Worm (Caenorhabditis elegans): ENCODE measurements around the gene F01F1.11.
A peak's percentile ranks its signal among the peaks of the same experiment; 100 is the strongest.

The F01F1.11 gene

DNA sequence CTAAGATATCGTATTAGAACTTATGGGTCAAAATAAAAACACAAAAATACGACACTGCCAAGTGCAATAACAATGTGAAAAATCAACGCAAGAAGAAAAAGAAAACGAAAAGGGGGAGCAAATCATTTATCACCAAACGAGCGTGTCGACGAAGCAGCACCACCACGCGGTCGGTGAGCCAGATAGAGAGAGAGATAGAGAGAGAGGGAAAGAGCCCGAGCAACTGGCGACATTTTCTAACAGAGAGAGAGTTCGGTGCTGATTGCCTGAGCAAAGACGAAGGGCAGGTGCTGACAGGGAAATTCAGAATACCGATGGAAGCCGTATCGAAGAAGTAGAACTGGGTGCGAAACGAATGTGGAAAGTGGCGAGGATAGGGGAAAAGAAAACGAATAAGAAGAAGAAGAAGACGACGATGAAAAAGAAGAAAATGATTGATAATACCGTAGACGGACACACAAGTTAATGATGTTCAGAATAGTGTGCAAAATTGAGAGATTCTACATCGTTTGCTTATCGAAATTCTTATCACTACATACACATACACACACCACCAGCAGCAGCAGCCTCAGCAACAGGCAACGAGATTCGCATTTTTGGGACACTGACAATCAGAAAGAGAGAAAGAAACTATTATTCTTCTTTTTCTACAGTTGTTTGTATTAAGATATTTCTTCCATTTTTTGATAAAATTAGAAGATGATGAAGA is 36.4 kb downstream of the F01F1.11 start:
- TF ChIP-seq ama-1 (optimal IDR thresholded peaks at IDR 0.05) (peak; percentile 20), zag-1 (tag; optimal IDR thresholded peaks at IDR 0.05) (no peak), egl-27 (tag; optimal IDR thresholded peaks at IDR 0.05) (no peak), nfya-1 (tag; optimal IDR thresholded peaks at IDR 0.05; ENCODE audit: insufficient read depth) (peak; percentile 15), tbx-2 (tag; optimal IDR thresholded peaks at IDR 0.05) (no peak), mdl-1 (tag; optimal IDR thresholded peaks at IDR 0.05) (no peak), fkh-10 (GFP tag; optimal IDR thresholded peaks at IDR 0.05) (no peak), nhr-25 (tag; optimal IDR thresholded peaks at IDR 0.05) (no peak), lsy-12 (tag; optimal IDR thresholded peaks at IDR 0.05) (peak; percentile 12), nhr-67 (tag; optimal IDR thresholded peaks at IDR 0.05) (no peak), elt-2 (tag; optimal IDR thresholded peaks at IDR 0.05) (peak; percentile 88), elt-3 (tag; optimal IDR thresholded peaks at IDR 0.05) (peak in 2 of 3 experiments; percentile 78 to 88), nhr-11 (tag; optimal IDR thresholded peaks at IDR 0.05) (no peak), pqm-1 (tag; optimal IDR thresholded peaks at IDR 0.05) (peak; percentile 54), lin-39 (tag; optimal IDR thresholded peaks at IDR 0.05) (peak; percentile 65), pha-4 (tag; optimal IDR thresholded peaks at IDR 0.05) (no peak), nhr-23 (tag; optimal IDR thresholded peaks at IDR 0.05) (peak; percentile 68), nhr-237 (tag; optimal IDR thresholded peaks at IDR 0.05) (no peak), nhr-28 (tag; optimal IDR thresholded peaks at IDR 0.05) (no peak), mml-1 (tag; optimal IDR thresholded peaks at IDR 0.05) (no peak), nhr-43 (tag; optimal IDR thresholded peaks at IDR 0.05; ENCODE audit: poor library complexity, severe bottlenecking) (peak; percentile 65), ZK546.5 (tag; optimal IDR thresholded peaks at IDR 0.05) (no peak)

DNA sequence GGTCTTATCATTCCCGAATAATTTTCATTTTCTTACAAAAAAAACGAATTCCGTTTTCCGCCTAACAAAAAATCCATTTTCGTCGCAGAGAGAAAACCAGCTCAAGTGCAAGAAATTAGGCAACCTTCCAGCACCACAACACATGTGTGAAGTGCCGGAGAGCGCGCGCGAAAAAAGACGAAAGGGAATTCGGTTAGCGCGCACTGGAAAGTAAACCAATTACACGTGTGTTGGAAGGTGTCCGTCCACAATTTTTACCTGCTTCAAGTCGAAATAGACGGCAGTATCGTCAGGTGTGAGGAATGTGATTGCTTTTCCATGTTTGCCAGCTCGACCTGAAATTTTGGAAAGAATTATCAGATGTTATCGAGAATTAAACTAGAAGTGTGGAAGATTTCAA is 37.0 kb downstream of the F01F1.11 start:
- TF ChIP-seq ceh-28 (tag; optimal IDR thresholded peaks at IDR 0.05) (no peak), R02D3.7 (tag; optimal IDR thresholded peaks at IDR 0.05) (no peak), mml-1 (tag; optimal IDR thresholded peaks at IDR 0.05) (no peak), ztf-4 (tag; optimal IDR thresholded peaks at IDR 0.05) (no peak), nhr-25 (tag; optimal IDR thresholded peaks at IDR 0.05) (no peak)

DNA sequence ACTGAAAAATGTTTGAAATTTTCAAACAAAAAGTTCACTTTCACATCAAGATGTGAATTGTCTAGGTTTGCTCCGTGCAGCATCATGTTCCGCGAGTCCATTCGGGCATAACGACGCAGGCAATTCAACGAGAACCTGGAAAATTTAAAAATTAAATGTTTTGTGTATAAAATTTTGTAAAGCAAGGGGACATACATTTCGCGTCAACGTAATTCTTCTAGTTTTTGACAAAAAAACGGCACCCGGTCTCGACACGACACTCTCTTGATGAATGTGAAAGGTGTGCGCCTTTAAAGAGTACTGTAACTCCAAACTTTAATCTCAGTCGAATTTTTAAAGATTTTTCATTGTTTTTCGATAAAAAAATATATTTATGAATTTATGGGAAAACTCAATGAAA is 37.6 kb downstream of the F01F1.11 start, which contains the start of gene R12B2.6:
TSS of gene R12B2.6 (minus strand) at position 101 of the 400 bp plus-strand sequence.
- TF ChIP-seq nhr-237 (tag; optimal IDR thresholded peaks at IDR 0.05) (no peak), nhr-23 (tag; optimal IDR thresholded peaks at IDR 0.05) (no peak), pha-4 (tag; optimal IDR thresholded peaks at IDR 0.05) (no peak), lin-39 (tag; optimal IDR thresholded peaks at IDR 0.05) (no peak), mdl-1 (tag; optimal IDR thresholded peaks at IDR 0.05) (no peak), ZK546.5 (tag; optimal IDR thresholded peaks at IDR 0.05) (no peak), unc-39 (tag; optimal IDR thresholded peaks at IDR 0.05) (no peak), ama-1 (optimal IDR thresholded peaks at IDR 0.05) (no peak), ceh-9 (tag; optimal IDR thresholded peaks at IDR 0.05) (no peak), fkh-2 (tag; optimal IDR thresholded peaks at IDR 0.05) (no peak), R02D3.7 (tag; optimal IDR thresholded peaks at IDR 0.05) (no peak)

DNA sequence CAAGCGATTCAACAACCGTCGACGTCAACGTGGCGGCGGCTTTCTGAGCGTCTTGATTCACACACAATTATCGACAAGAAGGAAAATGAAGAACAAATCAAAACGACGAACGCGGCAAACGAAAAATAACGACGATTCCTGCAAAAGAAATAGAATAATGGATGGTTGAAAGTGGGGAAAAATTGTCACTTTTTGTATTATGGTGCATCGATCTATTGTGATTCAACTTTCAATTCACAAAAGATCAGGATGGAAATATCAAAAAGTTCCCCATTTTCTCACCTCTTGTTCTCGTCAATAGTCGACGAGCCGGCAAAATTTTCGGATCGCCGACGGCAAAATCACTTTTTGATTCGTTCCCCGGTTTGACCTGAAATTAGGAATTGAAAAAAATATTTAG is 38.3 kb downstream of the F01F1.11 start, which contains the start of the genes R12B2.13 and mdt-15:
TSS of gene R12B2.13 (minus strand) at position 101 of the 400 bp plus-strand sequence.
TSS of gene mdt-15 (minus strand) at position 376 of the 400 bp plus-strand sequence.
- TF ChIP-seq pqm-1 (tag; optimal IDR thresholded peaks at IDR 0.05) (no peak), tbx-2 (tag; optimal IDR thresholded peaks at IDR 0.05) (no peak), nfya-1 (tag; optimal IDR thresholded peaks at IDR 0.05; ENCODE audit: insufficient read depth) (no peak), fkh-2 (tag; optimal IDR thresholded peaks at IDR 0.05) (no peak)

DNA sequence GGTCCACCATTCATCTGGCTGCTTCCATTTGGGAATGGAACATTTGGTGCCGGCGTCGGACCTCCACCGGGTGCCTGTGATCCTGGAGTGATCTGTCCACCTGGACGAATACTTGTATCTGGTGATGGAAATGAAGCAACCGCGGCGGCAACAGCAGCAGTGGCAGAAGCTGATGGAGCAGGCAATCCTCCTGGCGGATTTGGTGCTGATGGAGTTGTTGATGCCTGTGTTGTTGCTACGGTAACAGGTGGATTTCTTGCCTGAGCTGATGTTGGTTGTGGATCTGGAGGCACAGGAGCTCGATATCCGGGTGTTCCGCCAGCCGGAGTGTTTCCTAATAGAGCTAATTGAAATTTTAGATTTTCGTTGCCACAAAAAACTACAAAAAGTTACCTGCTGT is 39.2 kb downstream of the F01F1.11 start:
- TF ChIP-seq lin-39 (tag; optimal IDR thresholded peaks at IDR 0.05) (no peak), lsy-12 (tag; optimal IDR thresholded peaks at IDR 0.05) (no peak), zag-1 (tag; optimal IDR thresholded peaks at IDR 0.05) (no peak), R02D3.7 (tag; optimal IDR thresholded peaks at IDR 0.05) (no peak), snpc-4 (tag; optimal IDR thresholded peaks at IDR 0.05) (no peak), unc-62 (GFP tag; optimal IDR thresholded peaks at IDR 0.05) (no peak), lin-15B (tag; optimal IDR thresholded peaks at IDR 0.05) (no peak), ztf-4 (tag; optimal IDR thresholded peaks at IDR 0.05) (no peak), nhr-12 (tag; optimal IDR thresholded peaks at IDR 0.05) (no peak), ceh-28 (tag; optimal IDR thresholded peaks at IDR 0.05) (no peak), egl-5 (tag; optimal IDR thresholded peaks at IDR 0.05) (no peak), nhr-76 (tag; optimal IDR thresholded peaks at IDR 0.05) (no peak), ceh-82 (tag; optimal IDR thresholded peaks at IDR 0.05) (no peak)
